Fruit fly (Drosophila melanogaster): ENCODE measurements around the gene cv-d.

Gene cv-d

DNA sequence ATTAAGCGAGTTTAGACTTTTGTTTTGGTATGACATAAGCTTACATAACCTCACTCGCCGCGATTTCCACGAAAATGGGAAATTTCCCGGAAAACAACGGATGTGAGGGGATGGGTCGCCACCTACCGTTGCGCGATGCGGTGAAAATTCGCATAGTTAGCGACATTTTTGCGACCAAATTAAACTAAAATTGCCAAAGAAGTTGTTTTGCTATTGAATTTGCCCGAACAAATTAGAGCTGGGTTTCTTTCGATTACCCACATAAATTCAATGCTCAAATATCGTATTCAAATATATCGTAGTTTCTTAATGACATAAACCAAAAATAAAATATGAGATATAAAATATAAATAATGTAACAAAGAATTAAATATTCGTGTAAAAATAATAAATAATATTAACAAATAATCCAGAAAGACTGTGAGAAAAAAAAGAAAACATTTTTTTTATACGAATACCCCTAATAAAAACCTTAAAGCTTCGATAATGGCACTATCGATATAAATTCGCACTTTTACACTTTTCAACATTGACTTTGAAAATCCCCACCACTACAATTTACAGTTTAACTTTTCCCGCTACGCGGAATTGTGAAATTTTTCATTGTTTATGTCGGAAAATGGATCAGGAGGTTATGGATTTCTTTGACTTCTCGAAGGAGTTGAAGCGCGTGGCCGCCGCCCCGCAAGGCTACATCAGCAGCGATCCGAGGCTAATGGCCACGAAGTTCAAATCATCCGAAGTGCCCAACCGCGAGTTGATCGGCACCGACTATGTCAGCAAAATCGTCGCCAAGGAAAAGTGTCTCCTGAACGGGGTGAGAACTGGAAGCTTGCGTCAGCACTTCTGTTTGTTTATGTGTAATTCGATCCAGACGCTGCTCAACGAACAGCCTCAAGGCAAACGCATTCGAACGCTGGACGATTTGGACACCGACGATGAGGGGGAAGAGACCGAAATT is 16.2 kb downstream of the cv-d start, which contains the start of the genes ND-23 and spn-E (continued):
- TF ChIP-seq CG16779 (tag; optimal IDR thresholded peaks at IDR 0.05) (no peak), CG11762 (GFP tag; optimal IDR thresholded peaks at IDR 0.05; ENCODE audit: insufficient read depth) (no peak), CG11902 (GFP tag; optimal IDR thresholded peaks at IDR 0.05) (peak; percentile 5), svp (GFP tag) (no peak), Sox15 (GFP tag; optimal IDR thresholded peaks at IDR 0.05) (no peak), Smox (GFP tag; optimal IDR thresholded peaks at IDR 0.05) (no peak), Hr39 (GFP tag; optimal IDR thresholded peaks at IDR 0.05) (no peak), CG3032 (tag; optimal IDR thresholded peaks at IDR 0.05) (peak; percentile 69), CG6854 (GFP tag; optimal IDR thresholded peaks at IDR 0.05) (no peak), CG8632 (GFP tag; optimal IDR thresholded peaks at IDR 0.05) (no peak), CG3919 (GFP tag; optimal IDR thresholded peaks at IDR 0.05) (no peak), Lpt (GFP tag; optimal IDR thresholded peaks at IDR 0.05) (no peak), salr (GFP tag; optimal IDR thresholded peaks at IDR 0.05) (peak in 1 of 2 experiments; percentile 24), Gug (GFP tag; IDR thresholded peaks at IDR 0.05) (0 out of 2 replicates have a peak, but pooled peaks have one; percentile 16), achi (GFP tag; optimal IDR thresholded peaks at IDR 0.05) (no peak)

DNA sequence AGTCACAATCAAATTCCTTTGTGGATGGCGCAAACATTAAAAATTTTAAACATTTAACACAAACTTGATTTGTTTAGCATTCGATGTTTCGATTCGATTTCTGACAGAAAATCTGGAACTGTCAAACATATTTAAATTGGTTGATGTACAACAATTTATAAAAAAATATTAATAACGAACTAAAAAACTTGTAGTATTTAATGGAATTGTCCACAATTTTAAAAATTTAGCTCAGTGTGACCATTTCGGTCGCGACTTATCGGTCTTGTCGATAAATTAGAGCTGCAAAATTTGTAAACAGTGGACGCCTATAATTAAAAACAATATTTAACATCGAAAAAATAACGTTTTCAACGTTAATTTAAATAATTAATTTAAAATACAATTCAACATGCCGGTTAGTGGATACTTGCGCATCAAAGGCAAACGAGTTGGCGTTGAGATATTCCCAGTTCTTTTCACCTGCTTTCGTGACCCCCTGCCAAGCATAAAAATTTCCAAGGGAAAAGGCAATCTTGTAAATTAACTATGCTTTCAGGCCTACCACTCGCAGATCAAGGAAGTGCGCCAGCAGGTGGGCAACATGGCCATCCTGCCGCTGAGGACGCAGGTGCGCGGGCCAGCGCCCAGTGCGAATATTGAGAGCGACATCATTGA is 18.9 kb downstream of the cv-d start, which contains the start of the genes CG43317 and Arpc3A:
CG43317 (minus strand) TSS at position 51 of the 657 bp plus-strand sequence.
Arpc3A (plus strand) TSS at position 274 of the 657 bp plus-strand sequence.
- TF ChIP-seq esn (GFP tag; optimal IDR thresholded peaks at IDR 0.05): peak; percentile 11
- TF ChIP-seq CG15336 (GFP tag; IDR thresholded peaks at IDR 0.05): no peak
- no peak for TF ChIP-seq CG32006 (GFP tag; optimal IDR thresholded peaks at IDR 0.05)

DNA sequence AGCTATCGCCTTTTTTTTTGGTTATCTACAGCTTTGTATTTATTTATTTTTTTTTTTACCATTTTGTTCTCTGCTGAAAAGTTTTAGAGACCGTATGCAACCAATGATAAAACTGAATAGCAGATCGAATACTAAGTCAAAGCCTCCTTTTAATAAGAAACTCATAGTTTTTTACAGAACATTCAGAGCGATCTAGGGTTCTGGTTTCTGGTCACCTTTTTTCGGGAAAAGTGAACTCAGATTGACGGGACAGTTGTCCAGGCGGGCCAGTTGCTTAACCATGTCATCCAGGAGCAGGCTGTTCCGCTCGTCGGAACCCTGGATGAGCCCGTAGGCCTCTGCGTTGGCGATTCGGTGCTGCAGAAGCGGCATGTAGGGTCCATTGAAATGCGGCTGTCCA is 20.0 kb downstream of the cv-d start, which contains the start of gene CG43318:
CG43318 (minus strand) TSS at position 101 of the 400 bp plus-strand sequence.
- TF ChIP-seq Ets21C (GFP tag; optimal IDR thresholded peaks at IDR 0.05) (no peak), CG6276 (GFP tag; optimal IDR thresholded peaks at IDR 0.05) (no peak), Blimp-1 (GFP tag; optimal IDR thresholded peaks at IDR 0.05) (no peak), CG16779 (tag; optimal IDR thresholded peaks at IDR 0.05) (no peak), CG6808 (GFP tag; optimal IDR thresholded peaks at IDR 0.05) (no peak)

DNA sequence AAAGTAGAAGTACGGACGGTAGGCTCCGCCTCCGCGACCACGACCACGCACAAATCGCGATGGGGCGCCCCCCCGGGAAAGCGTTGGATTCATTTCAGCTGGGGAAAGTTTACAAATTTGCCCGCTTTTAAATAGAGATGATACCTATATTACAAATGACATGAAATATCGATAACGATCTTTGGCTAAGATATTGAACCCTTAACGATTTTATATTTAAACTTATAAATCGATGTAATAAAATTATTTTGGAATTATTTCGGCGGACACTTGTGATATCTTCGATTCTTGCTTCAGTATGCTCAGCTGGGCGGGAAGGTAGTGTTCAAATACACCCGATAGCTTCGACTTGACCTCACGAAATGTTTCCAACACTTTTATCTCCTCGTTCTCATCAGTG is 20.9 kb downstream of the cv-d start, which contains the start of gene rec:
rec (minus strand) TSS at position 108 of the 400 bp plus-strand sequence.
- TF ChIP-seq CG16779 (tag; optimal IDR thresholded peaks at IDR 0.05): no peak
- TF ChIP-seq Eip78C (GFP tag): peak; percentile 11
- TF ChIP-seq fd85E (GFP tag; optimal IDR thresholded peaks at IDR 0.05): no peak
- no peak for TF ChIP-seq Ets96B (tag; optimal IDR thresholded peaks at IDR 0.05)
- TF ChIP-seq CG6808 (GFP tag; optimal IDR thresholded peaks at IDR 0.05): no peak
- TF ChIP-seq topi (GFP tag; optimal IDR thresholded peaks at IDR 0.05): no peak
- no peak for TF ChIP-seq cyc (GFP tag; optimal IDR thresholded peaks at IDR 0.05)

DNA sequence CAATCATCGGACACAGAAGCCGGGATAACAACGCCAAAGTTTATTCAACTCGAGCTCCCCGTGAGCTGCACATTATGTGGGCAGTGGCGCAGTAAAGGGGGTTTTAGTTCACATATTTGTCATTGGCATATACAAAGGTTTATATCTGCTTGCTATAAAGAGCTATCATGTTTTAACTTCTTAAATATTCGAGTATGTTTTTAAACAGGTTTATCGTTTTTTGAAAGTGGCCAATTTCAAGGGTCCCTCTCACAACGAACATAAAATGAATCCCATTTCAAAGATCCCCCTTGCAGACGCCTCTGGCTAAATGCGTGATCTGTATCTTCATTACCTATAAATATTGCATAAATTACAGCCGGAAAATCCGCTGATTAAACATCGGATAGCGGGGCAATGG is 25.8 kb downstream of the cv-d start:
- peak; percentile 79 for TF ChIP-seq spab (GFP tag; optimal IDR thresholded peaks at IDR 0.05)
- no peak for TF ChIP-seq CG32006 (GFP tag; optimal IDR thresholded peaks at IDR 0.05)
- 0 out of 2 replicates have a peak, but pooled peaks have one; percentile 35 for TF ChIP-seq Gug (GFP tag; IDR thresholded peaks at IDR 0.05)
- no peak for TF ChIP-seq Hr38 (GFP tag; optimal IDR thresholded peaks at IDR 0.05)
- no peak for TF ChIP-seq CG6854 (GFP tag; optimal IDR thresholded peaks at IDR 0.05)
- TF ChIP-seq CG31627 (GFP tag; optimal IDR thresholded peaks at IDR 0.05): peak; percentile 81
- TF ChIP-seq CG6792 (GFP tag; optimal IDR thresholded peaks at IDR 0.05): peak; percentile 67
- TF ChIP-seq CG8119 (GFP tag; IDR thresholded peaks at IDR 0.05): peak; percentile 60
- peak; percentile 95 for TF ChIP-seq Eip78C (GFP tag)
- peak; percentile 77 for TF ChIP-seq Eip75B (GFP tag; optimal IDR thresholded peaks at IDR 0.05)
- peak; percentile 76 for TF ChIP-seq achi (GFP tag; optimal IDR thresholded peaks at IDR 0.05)
- TF ChIP-seq Eip93F (GFP tag; optimal IDR thresholded peaks at IDR 0.05): no peak
- peak; percentile 46 for TF ChIP-seq CG11762 (GFP tag; optimal IDR thresholded peaks at IDR 0.05; ENCODE audit: insufficient read depth)
- peak; percentile 76 for TF ChIP-seq cyc (GFP tag; optimal IDR thresholded peaks at IDR 0.05)
- TF ChIP-seq lz (GFP tag; optimal IDR thresholded peaks at IDR 0.05): peak; percentile 80
- peak; percentile 52 for TF ChIP-seq CG15336 (GFP tag; IDR thresholded peaks at IDR 0.05)
- peak; percentile 77 for TF ChIP-seq Sox102F (GFP tag; optimal IDR thresholded peaks at IDR 0.05)
- TF ChIP-seq fkh (GFP tag; optimal IDR thresholded peaks at IDR 0.05): no peak
- peak; percentile 90 for TF ChIP-seq CG3032 (tag; optimal IDR thresholded peaks at IDR 0.05)
- peak; percentile 77 for TF ChIP-seq Smox (GFP tag; optimal IDR thresholded peaks at IDR 0.05)
- peak; percentile 53 for TF ChIP-seq CG7368 (GFP tag; optimal IDR thresholded peaks at IDR 0.05)
- TF ChIP-seq vri (GFP tag; optimal IDR thresholded peaks at IDR 0.05): peak; percentile 45
- peak; percentile 86 for TF ChIP-seq svp (GFP tag)
- TF ChIP-seq esn (GFP tag; optimal IDR thresholded peaks at IDR 0.05): peak; percentile 80
